Worm (Caenorhabditis elegans): ENCODE results near the gene hrpl-1.

Gene hrpl-1

ce11 chrII:6908689-6909088 lies 10.2 kb downstream of the hrpl-1 start (continued):
- TF ChIP-seq dpl-1 (GFP tag; optimal IDR thresholded peaks at IDR 0.05) (peak in 2 of 3 experiments; percentile 5 to 21), nhr-47 (tag; optimal IDR thresholded peaks at IDR 0.05) (no peak), snpc-4 (tag; optimal IDR thresholded peaks at IDR 0.05) (no peak), ztf-11 (tag; optimal IDR thresholded peaks at IDR 0.05) (no peak), nhr-85 (tag) (peak; percentile 37), fkh-4 (tag; optimal IDR thresholded peaks at IDR 0.05; ENCODE audit: borderline replicate concordance) (no peak), nhr-77 (tag; optimal IDR thresholded peaks at IDR 0.05) (no peak), lin-14 (GFP tag; optimal IDR thresholded peaks at IDR 0.05) (peak; percentile 35), pag-3 (tag; optimal IDR thresholded peaks at IDR 0.05; ENCODE audit: borderline replicate concordance, insufficient read depth) (peak; percentile 67), mdl-1 (tag; optimal IDR thresholded peaks at IDR 0.05) (no peak), elt-3 (tag; optimal IDR thresholded peaks at IDR 0.05) (peak in 2 of 6 experiments; percentile 3 to 49), nhr-71 (tag; optimal IDR thresholded peaks at IDR 0.05) (peak; percentile 2), efl-3 (GFP tag; optimal IDR thresholded peaks at IDR 0.05) (no peak), skn-1 (tag; optimal IDR thresholded peaks at IDR 0.05) (no peak), nhr-84 (tag; optimal IDR thresholded peaks at IDR 0.05) (no peak), lin-35 (GFP tag; optimal IDR thresholded peaks at IDR 0.05) (no peak), F16B12.6 (tag; optimal IDR thresholded peaks at IDR 0.05) (no peak), snu-23 (GFP tag; optimal IDR thresholded peaks at IDR 0.05) (peak; percentile 22), jun-1 (tag; optimal IDR thresholded peaks at IDR 0.05) (no peak)

- no peak for TF ChIP-seq unc-86 (tag; optimal IDR thresholded peaks at IDR 0.05)
- peak; percentile 18 for TF ChIP-seq mep-1 (tag; optimal IDR thresholded peaks at IDR 0.05)
- peak; percentile 8 for TF ChIP-seq lin-14 (GFP tag; optimal IDR thresholded peaks at IDR 0.05)
- TF ChIP-seq elt-3 (tag; optimal IDR thresholded peaks at IDR 0.05): peak in 2 of 6 experiments; percentile 49 to 67
- TF ChIP-seq unc-98 (GFP tag; IDR thresholded peaks at IDR 0.05): no peak
- TF ChIP-seq ztf-11 (tag; optimal IDR thresholded peaks at IDR 0.05): no peak
- TF ChIP-seq elt-2 (tag; optimal IDR thresholded peaks at IDR 0.05): peak; percentile 52
- TF ChIP-seq ztf-4 (tag; optimal IDR thresholded peaks at IDR 0.05): no peak
- TF ChIP-seq lin-35 (GFP tag; optimal IDR thresholded peaks at IDR 0.05): peak in 1 of 2 experiments; percentile 26
- peak; percentile 47 for TF ChIP-seq nhr-71 (tag; optimal IDR thresholded peaks at IDR 0.05)
- TF ChIP-seq grh-1 (GFP tag; IDR thresholded peaks at IDR 0.05): no peak
- peak; percentile 34 for TF ChIP-seq nhr-20 (tag; optimal IDR thresholded peaks at IDR 0.05)
These were observed 11.1 kb downstream of the hrpl-1 start, which contains the start of gene asm-1 for ce11 chrII:6909568-6910122. TSS of gene asm-1 (plus strand) at chrII:6910072.

ce11 chrII:6913309-6913708 lies 14.8 kb downstream of the hrpl-1 start, which contains the start of gene cyn-10:
TSS of gene cyn-10 (minus strand) at chrII:6913365.
- peak; percentile 30 for TF ChIP-seq F16B12.6 (tag; optimal IDR thresholded peaks at IDR 0.05)
- peak; percentile 96 to 97 for TF ChIP-seq lin-35 (GFP tag; optimal IDR thresholded peaks at IDR 0.05)
- no peak for TF ChIP-seq fos-1 (tag; optimal IDR thresholded peaks at IDR 0.05)
- TF ChIP-seq nhr-11 (tag; optimal IDR thresholded peaks at IDR 0.05): peak; percentile 13
- TF ChIP-seq ets-5 (GFP tag; IDR thresholded peaks at IDR 0.05): no peak
- peak; percentile 77 for TF ChIP-seq fkh-8 (tag; optimal IDR thresholded peaks at IDR 0.05)
- peak; percentile 91 for TF ChIP-seq Y116A8C.19 (tag; optimal IDR thresholded peaks at IDR 0.05; ENCODE audit: borderline replicate concordance)
- TF ChIP-seq swsn-7 (tag; optimal IDR thresholded peaks at IDR 0.05): peak; percentile 93
- peak; percentile 95 for TF ChIP-seq nhr-19 (GFP tag; conservative IDR thresholded peaks at IDR 0.05)
- peak; percentile 52 for TF ChIP-seq lin-39 (tag; optimal IDR thresholded peaks at IDR 0.05)
- TF ChIP-seq nhr-28 (tag; optimal IDR thresholded peaks at IDR 0.05): no peak
- TF ChIP-seq blmp-1 (tag; optimal IDR thresholded peaks at IDR 0.05): peak; percentile 61
- TF ChIP-seq dpl-1 (GFP tag; optimal IDR thresholded peaks at IDR 0.05): peak; percentile 94 to 96 (median 96)
- TF ChIP-seq ceh-63 (GFP tag; optimal IDR thresholded peaks at IDR 0.05): peak; percentile 79
- peak; percentile 92 for TF ChIP-seq xbp-1 (tag; optimal IDR thresholded peaks at IDR 0.05)
- peak; percentile 97 to 98 for TF ChIP-seq efl-1 (optimal IDR thresholded peaks at IDR 0.05)
- TF ChIP-seq efl-1 (GFP tag; optimal IDR thresholded peaks at IDR 0.05 in 1 of 2): peak; percentile 97 to 100
- TF ChIP-seq zip-4 (GFP tag; optimal IDR thresholded peaks at IDR 0.05): peak; percentile 57
- no peak for TF ChIP-seq pag-3 (tag; optimal IDR thresholded peaks at IDR 0.05; ENCODE audit: borderline replicate concordance, insufficient read depth)
- TF ChIP-seq mdl-1 (tag; optimal IDR thresholded peaks at IDR 0.05): peak in 1 of 2 experiments; percentile 29
- TF ChIP-seq nhr-20 (tag; optimal IDR thresholded peaks at IDR 0.05): peak; percentile 92
- peak; percentile 99 for TF ChIP-seq ceh-90 (tag; optimal IDR thresholded peaks at IDR 0.05)
- peak; percentile 98 for TF ChIP-seq fkh-4 (tag; optimal IDR thresholded peaks at IDR 0.05; ENCODE audit: borderline replicate concordance)
- peak in 1 of 2 experiments; percentile 99 for TF ChIP-seq ztf-11 (tag; optimal IDR thresholded peaks at IDR 0.05)
- TF ChIP-seq lin-15B (tag; optimal IDR thresholded peaks at IDR 0.05): peak; percentile 38
- peak; percentile 81 for TF ChIP-seq lin-14 (GFP tag; optimal IDR thresholded peaks at IDR 0.05)
- peak; percentile 71 for TF ChIP-seq sup-37 (GFP tag; optimal IDR thresholded peaks at IDR 0.05)
- TF ChIP-seq skn-1 (tag; optimal IDR thresholded peaks at IDR 0.05): peak; percentile 58
- peak; percentile 89 for TF ChIP-seq snu-23 (GFP tag; optimal IDR thresholded peaks at IDR 0.05)
- no peak for TF ChIP-seq nhr-76 (tag; optimal IDR thresholded peaks at IDR 0.05)
- no peak for TF ChIP-seq ces-1 (GFP tag; optimal IDR thresholded peaks at IDR 0.05)
- TF ChIP-seq nhr-77 (tag; optimal IDR thresholded peaks at IDR 0.05): no peak

Data from whole organism, L1 larva.